Worm (Caenorhabditis elegans) whole organism, L1 larva: ENCODE data around the gene tbce-1.
A peak's percentile ranks its signal among the peaks of the same experiment; 100 is the strongest.

Source experiments
- C04F5.9 ChIP-seq: sonication (generic microtip); optimal IDR thresholded peaks from 2 replicates; lab custom pipeline; 2016; ENCODE audit warnings: missing genetic modification characterization, missing compliant biosample characterization
- C16A3.4 ChIP-seq: fragments of 150-350 bp; optimal IDR thresholded peaks from 2 replicates; lab custom pipeline; 2014; ENCODE audit warnings: missing biosample characterization, missing genetic modification characterization
- F16B12.6 ChIP-seq: fragments of 150-350 bp; optimal IDR thresholded peaks from 2 replicates; lab custom pipeline; 2014; ENCODE audit warnings: missing biosample characterization, missing genetic modification characterization
- Y116A8C.19 ChIP-seq: sonication (generic microtip); optimal IDR thresholded peaks from 2 replicates; lab custom pipeline; 2016; ENCODE audit warnings: missing compliant biosample characterization, missing genetic modification characterization, borderline replicate concordance
- ceh-63 ChIP-seq: fragments of 200-800 bp; sonication (Bioruptor generic); optimal IDR thresholded peaks from 2 replicates; lab custom pipeline; 2018; ENCODE audit warnings: mild to moderate bottlenecking, missing genetic modification characterization, missing compliant biosample characterization
- ceh-82 ChIP-seq, 3 experiments: fragments of 150-350 bp in 1 of 3; sonication (generic microtip) in 2 of 3; optimal IDR thresholded peaks; 2 replicates each; lab custom pipeline; 2014 to 2017; ENCODE audit warnings: missing biosample characterization in 3 of 3, missing genetic modification characterization in 3 of 3
- efl-1 ChIP-seq, 4 experiments: fragments of 150-350 bp; optimal IDR thresholded peaks in 3 of 4; peaks in 1 of 4; 1 replicate in 1 of 4; 2 replicates in 3 of 4; lab custom pipeline; 2014; ENCODE audit warnings: missing biosample characterization in 2 of 4, missing genetic modification characterization in 2 of 4, missing genetic modification reagents in 2 of 4
- egl-27 ChIP-seq, 2 experiments: fragments of 150-350 bp in 1 of 2; sonication (generic microtip); optimal IDR thresholded peaks; 3 replicates each; lab custom pipeline; 2017 to 2018; ENCODE audit warnings: missing biosample characterization in 2 of 2, missing genetic modification characterization in 2 of 2, missing genetic modification reagents in 2 of 2
- elt-2 ChIP-seq: sonication (generic microtip); optimal IDR thresholded peaks from 2 replicates; lab custom pipeline; 2016; ENCODE audit warnings: missing genetic modification characterization, mild to moderate bottlenecking, inconsistent platforms, missing compliant biosample characterization, missing genetic modification reagents
- elt-3 ChIP-seq, 6 experiments: fragments of 150-350 bp in 1 of 6; sonication (generic microtip); optimal IDR thresholded peaks; 2 replicates each; lab custom pipeline; 2017 to 2018; ENCODE audit warnings: missing biosample characterization in 6 of 6, missing genetic modification characterization in 6 of 6, inconsistent platforms in 1 of 6
- ets-5 ChIP-seq: fragments of 200-800 bp; sonication (Bioruptor generic); IDR thresholded peaks from 2 replicates; pipeline ENCODE4 v1.3.6; 2022; ENCODE audit warnings: missing genetic modification characterization, missing compliant biosample characterization
- fos-1 ChIP-seq: fragments of 150-350 bp; optimal IDR thresholded peaks from 2 replicates; lab custom pipeline; 2014; ENCODE audit warnings: missing biosample characterization, missing genetic modification characterization
- grh-1 ChIP-seq: fragments of 200-800 bp; sonication (Bioruptor generic); IDR thresholded peaks from 2 replicates; pipeline ENCODE4 v1.3.6; 2022; ENCODE audit warnings: missing genetic modification reagents, missing genetic modification characterization, missing compliant biosample characterization
- isw-1 ChIP-seq: fragments of 200-800 bp; sonication (Bioruptor generic); IDR thresholded peaks from 2 replicates; pipeline ENCODE4 v1.3.6; 2022; ENCODE audit warnings: missing genetic modification characterization, missing compliant biosample characterization
- jun-1 ChIP-seq: fragments of 150-350 bp; optimal IDR thresholded peaks from 2 replicates; lab custom pipeline; 2014; ENCODE audit warnings: missing biosample characterization, missing genetic modification reagents, missing genetic modification characterization
- lin-13 ChIP-seq: fragments of 150-350 bp; optimal IDR thresholded peaks from 2 replicates; lab custom pipeline; 2014; ENCODE audit warnings: missing biosample characterization, missing genetic modification reagents, missing genetic modification characterization
- lin-14 ChIP-seq: fragments of 200-800 bp; sonication (Bioruptor generic); optimal IDR thresholded peaks from 2 replicates; lab custom pipeline; 2018; ENCODE audit warnings: mild to moderate bottlenecking, missing genetic modification characterization, moderate library complexity, missing compliant biosample characterization
- lin-35 ChIP-seq, 2 experiments: fragments of 150-350 bp; optimal IDR thresholded peaks; 2 replicates each; lab custom pipeline; 2014; ENCODE audit warnings: missing biosample characterization in 2 of 2, missing genetic modification characterization in 2 of 2, missing genetic modification reagents in 2 of 2
- mab-9 ChIP-seq: fragments of 200-800 bp; sonication (Bioruptor generic); IDR thresholded peaks from 2 replicates; pipeline ENCODE4 v1.3.6; 2022; ENCODE audit warnings: missing genetic modification reagents, missing genetic modification characterization, missing compliant biosample characterization
- mdl-1 ChIP-seq, 2 experiments: fragments of 150-350 bp; optimal IDR thresholded peaks; 2 replicates each; lab custom pipeline; 2014 to 2017; ENCODE audit warnings: missing biosample characterization in 2 of 2, missing genetic modification characterization in 2 of 2, inconsistent platforms in 1 of 2
- mep-1 ChIP-seq: fragments of 150-350 bp; optimal IDR thresholded peaks from 2 replicates; lab custom pipeline; 2014; ENCODE audit warnings: missing biosample characterization, missing genetic modification characterization
- nhr-11 ChIP-seq: fragments of 150-350 bp; optimal IDR thresholded peaks from 2 replicates; lab custom pipeline; 2014; ENCODE audit warnings: missing biosample characterization, missing genetic modification characterization
- nhr-20 ChIP-seq: sonication (generic microtip); optimal IDR thresholded peaks from 2 replicates; lab custom pipeline; 2016; ENCODE audit warnings: mild to moderate bottlenecking, missing genetic modification characterization, missing compliant biosample characterization
- nhr-237 ChIP-seq: fragments of 150-350 bp; optimal IDR thresholded peaks from 2 replicates; lab custom pipeline; 2014; ENCODE audit warnings: missing biosample characterization, missing genetic modification characterization
- nhr-28 ChIP-seq: fragments of 150-350 bp; optimal IDR thresholded peaks from 2 replicates; lab custom pipeline; 2014; ENCODE audit warnings: missing biosample characterization, missing genetic modification characterization
- nhr-71 ChIP-seq: sonication (generic microtip); optimal IDR thresholded peaks from 2 replicates; lab custom pipeline; 2016; ENCODE audit warnings: mild to moderate bottlenecking, missing genetic modification characterization, moderate library complexity, missing compliant biosample characterization
- nhr-84 ChIP-seq: sonication (generic microtip); optimal IDR thresholded peaks from 2 replicates; lab custom pipeline; 2017; ENCODE audit warnings: missing biosample characterization, missing genetic modification characterization
- nhr-90 ChIP-seq: sonication (generic microtip); optimal IDR thresholded peaks from 2 replicates; lab custom pipeline; 2016; ENCODE audit warnings: mild to moderate bottlenecking, missing genetic modification characterization, missing compliant biosample characterization; ENCODE audit not compliant: poor library complexity
- pax-3 ChIP-seq: fragments of 200-800 bp; sonication (Bioruptor generic); optimal IDR thresholded peaks from 2 replicates; lab custom pipeline; 2018; ENCODE audit warnings: mild to moderate bottlenecking, missing genetic modification characterization, moderate library complexity, missing compliant biosample characterization
- rnt-1 ChIP-seq: sonication (generic microtip); optimal IDR thresholded peaks from 2 replicates; lab custom pipeline; 2016; ENCODE audit warnings: mild to moderate bottlenecking, missing genetic modification characterization, moderate library complexity, missing compliant biosample characterization
- skn-1 ChIP-seq: fragments of 150-350 bp; optimal IDR thresholded peaks from 2 replicates; lab custom pipeline; 2014; ENCODE audit warnings: missing biosample characterization, missing genetic modification characterization
- snpc-4 ChIP-seq: fragments of 150-350 bp; optimal IDR thresholded peaks from 2 replicates; lab custom pipeline; 2014; ENCODE audit warnings: missing biosample characterization, missing genetic modification characterization
- sox-4 ChIP-seq: sonication (generic microtip); optimal IDR thresholded peaks from 2 replicates; lab custom pipeline; 2016; ENCODE audit warnings: missing genetic modification characterization, missing compliant biosample characterization
- swsn-7 ChIP-seq: sonication (generic microtip); optimal IDR thresholded peaks from 2 replicates; lab custom pipeline; 2016; ENCODE audit warnings: missing genetic modification characterization, missing compliant biosample characterization
- unc-62 ChIP-seq: fragments of 150-350 bp; optimal IDR thresholded peaks from 2 replicates; lab custom pipeline; 2014; ENCODE audit warnings: missing biosample characterization, missing genetic modification reagents, missing genetic modification characterization
- unc-86 ChIP-seq: sonication (generic microtip); optimal IDR thresholded peaks from 2 replicates; lab custom pipeline; 2016; ENCODE audit warnings: missing genetic modification characterization, missing compliant biosample characterization
- ztf-11 ChIP-seq, 2 experiments: sonication (generic microtip); optimal IDR thresholded peaks; 2 replicates each; lab custom pipeline; 2016 to 2017; ENCODE audit warnings: missing genetic modification characterization in 2 of 2, missing biosample characterization in 1 of 2, missing compliant biosample characterization in 1 of 2
- ztf-4 ChIP-seq: fragments of 150-350 bp; optimal IDR thresholded peaks from 2 replicates; lab custom pipeline; 2014; ENCODE audit warnings: missing biosample characterization, missing genetic modification characterization

Gene tbce-1

DNA sequence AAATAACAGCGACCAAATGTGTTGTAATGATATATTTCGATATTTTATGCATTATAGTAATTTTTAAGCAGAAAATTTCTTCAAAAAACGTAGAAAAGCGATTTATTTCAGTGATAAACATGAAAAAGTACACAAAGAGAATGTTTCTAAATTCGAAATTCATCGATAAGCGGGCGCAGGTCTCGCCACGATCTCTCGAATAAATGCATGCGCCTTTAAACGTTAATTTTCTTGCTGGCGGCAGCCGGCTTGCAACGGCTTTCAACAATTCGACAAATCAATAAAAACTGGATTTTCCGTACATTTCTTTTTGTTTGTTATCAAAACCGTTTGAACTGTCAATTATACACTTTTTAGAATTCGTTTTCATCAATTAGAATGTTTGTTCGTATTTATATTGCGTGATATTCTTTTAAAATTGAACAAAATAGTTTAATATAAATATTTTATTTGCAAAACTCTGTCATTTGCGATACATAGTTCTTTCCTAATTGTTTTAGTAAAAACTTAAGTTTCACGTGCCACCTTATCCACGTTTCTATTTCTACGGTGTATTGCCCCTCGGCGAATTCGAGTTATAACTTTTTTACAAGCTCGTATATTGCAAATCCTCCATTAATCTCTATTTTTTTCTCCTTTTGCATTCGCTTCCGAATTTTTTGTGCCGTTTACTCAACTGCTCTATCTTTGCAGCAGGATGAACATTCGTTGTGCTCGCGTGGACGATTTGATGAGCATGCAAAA is 4.7 kb upstream of the tbce-1 start, which contains the start of gene daf-31 (continued):
- TF ChIP-seq ets-5 (GFP tag; lab: Robert Waterston, UW) (no peak), efl-1 (optimal IDR thresholded peaks at IDR 0.05; lab: Kevin White, UChicago) (peak; percentile 72 to 73), efl-1 (GFP tag; optimal IDR thresholded peaks at IDR 0.05 in 1 of 2; lab: Kevin White, UChicago) (peak; percentile 68 to 96), rnt-1 (peak; percentile 39), unc-86 (tag; lab: Kevin White, UChicago) (no peak), mab-9 (GFP tag; lab: Robert Waterston, UW) (no peak), nhr-237 (no peak), ztf-4 (tag; lab: Kevin White, UChicago) (no peak), mdl-1 (tag; optimal IDR thresholded peaks at IDR 0.05; lab: Kevin White, UChicago) (peak in 1 of 2 experiments; percentile 20), jun-1 (tag; lab: Kevin White, UChicago) (peak; percentile 5), unc-62 (GFP tag; lab: Kevin White, UChicago) (no peak), nhr-71 (tag; lab: Kevin White, UChicago) (peak; percentile 53), F16B12.6 (tag; lab: Kevin White, UChicago) (peak; percentile 34), isw-1 (GFP tag; lab: Robert Waterston, UW) (peak; percentile 50), ceh-63 (no peak), nhr-28 (tag; lab: Kevin White, UChicago) (no peak)

DNA sequence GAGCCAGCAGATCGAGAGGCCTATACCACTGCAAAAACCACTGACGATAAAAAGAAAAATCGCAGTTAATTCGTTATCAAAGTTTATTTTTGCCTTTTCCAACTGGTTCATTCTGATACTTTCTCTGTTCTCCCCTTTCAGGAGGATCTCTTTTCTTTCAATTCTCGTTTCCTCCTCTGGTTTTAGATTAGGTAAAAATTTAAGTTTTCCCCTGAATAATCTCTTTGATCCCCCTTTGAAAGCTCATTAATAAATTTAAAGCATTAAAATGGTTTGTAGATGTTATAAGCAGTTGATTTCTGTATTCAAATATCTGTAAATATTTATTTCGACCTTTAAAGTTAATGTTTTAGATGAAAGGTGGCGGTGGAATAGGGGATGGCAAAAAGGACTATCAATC is 3.3 kb upstream of the tbce-1 start, which contains the start of gene K07H8.2:
TSS of gene K07H8.2 (plus strand) at position 301 of the 400 bp plus-strand sequence.
- no peak for TF ChIP-seq elt-3 (tag; optimal IDR thresholded peaks at IDR 0.05; lab: Kevin White, UChicago)
- no peak for TF ChIP-seq nhr-20
- TF ChIP-seq ztf-11 (tag; optimal IDR thresholded peaks at IDR 0.05; lab: Kevin White, UChicago) = no peak
- no peak for TF ChIP-seq grh-1 (GFP tag; lab: Robert Waterston, UW)
- TF ChIP-seq lin-14 (GFP tag; lab: Kevin White, UChicago) = no peak
- TF ChIP-seq sox-4 (tag; lab: Kevin White, UChicago) = no peak
- no peak for TF ChIP-seq ceh-82 (tag; optimal IDR thresholded peaks at IDR 0.05; lab: Kevin White, UChicago)
- TF ChIP-seq C04F5.9 (tag; lab: Kevin White, UChicago) = no peak
- TF ChIP-seq lin-13 = no peak
- no peak for TF ChIP-seq fos-1
- TF ChIP-seq Y116A8C.19 = no peak
- no peak for TF ChIP-seq nhr-90 (tag; lab: Kevin White, UChicago)
- TF ChIP-seq F16B12.6 (tag; lab: Kevin White, UChicago) = no peak
- no peak for TF ChIP-seq lin-35 (GFP tag; optimal IDR thresholded peaks at IDR 0.05; lab: Kevin White, UChicago)

DNA sequence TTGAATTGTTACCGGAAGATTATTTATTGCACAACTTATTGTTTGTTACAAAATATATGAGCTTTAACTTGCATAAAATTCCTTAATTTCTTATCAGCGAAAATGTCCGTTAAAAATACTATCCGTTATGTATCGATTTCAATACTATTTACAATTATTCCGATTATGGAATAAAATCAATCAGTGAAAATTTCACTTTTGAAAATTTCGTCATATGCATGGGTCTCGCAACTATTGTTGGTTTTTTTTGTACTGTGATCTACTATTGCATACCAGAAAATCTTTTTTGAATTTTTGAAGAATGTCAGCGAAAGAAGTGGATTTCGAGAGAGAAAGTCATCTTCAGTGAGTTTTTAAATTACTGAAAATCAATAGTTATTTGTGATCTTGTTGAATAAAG is 2.7 kb downstream of the tbce-1 start, which contains the start of gene nprl-3:
TSS of gene nprl-3 (plus strand) at position 301 of the 400 bp plus-strand sequence.
- no peak for TF ChIP-seq nhr-90 (tag; lab: Kevin White, UChicago)
- no peak for TF ChIP-seq skn-1 (tag; lab: Kevin White, UChicago)
- no peak for TF ChIP-seq mep-1 (tag; lab: Kevin White, UChicago)
- TF ChIP-seq C16A3.4 (tag; lab: Kevin White, UChicago) = no peak
- no peak for TF ChIP-seq swsn-7 (tag; lab: Kevin White, UChicago)
- no peak for TF ChIP-seq nhr-84 (tag; lab: Kevin White, UChicago)
- TF ChIP-seq nhr-28 (tag; lab: Kevin White, UChicago) = no peak
- no peak for TF ChIP-seq nhr-11 (tag; lab: Kevin White, UChicago)
- TF ChIP-seq isw-1 (GFP tag; lab: Robert Waterston, UW) = no peak
- TF ChIP-seq sox-4 (tag; lab: Kevin White, UChicago) = no peak
- no peak for TF ChIP-seq elt-3 (tag; optimal IDR thresholded peaks at IDR 0.05; lab: Kevin White, UChicago)
- no peak for TF ChIP-seq snpc-4 (tag; lab: Kevin White, UChicago)
- no peak for TF ChIP-seq ceh-63
- no peak for TF ChIP-seq ztf-4 (tag; lab: Kevin White, UChicago)
- TF ChIP-seq Y116A8C.19 = no peak
- no peak for TF ChIP-seq elt-2 (tag; lab: Kevin White, UChicago)
- no peak for TF ChIP-seq pax-3 (tag; lab: Kevin White, UChicago)
- TF ChIP-seq egl-27 (tag; optimal IDR thresholded peaks at IDR 0.05; lab: Kevin White, UChicago) = no peak
